Worm (Caenorhabditis elegans): ENCODE measurements around the gene F56A11.6.

Gene F56A11.6

DNA sequence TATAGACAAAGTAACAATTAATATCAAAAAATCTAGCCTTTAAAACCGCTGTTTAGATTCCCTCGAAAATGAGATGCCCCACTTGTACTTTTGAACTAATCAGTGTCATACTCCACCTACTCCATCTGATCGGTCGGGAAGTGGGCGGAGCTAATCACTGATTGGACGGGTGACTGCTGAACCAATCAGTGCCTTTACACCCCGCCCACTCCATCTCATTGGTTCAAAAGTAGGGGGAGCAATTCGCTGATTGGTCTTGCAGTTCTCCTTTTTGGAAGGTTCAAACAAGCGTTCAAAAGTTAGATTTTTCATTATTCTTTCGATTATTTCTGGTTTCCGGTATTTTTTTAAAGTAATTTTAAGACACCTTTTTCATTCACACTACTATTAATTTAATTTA lies 31.1 kb upstream of the F56A11.6 start:
- TF ChIP-seq egl-27 (tag; optimal IDR thresholded peaks at IDR 0.05) (no peak), pqm-1 (tag; optimal IDR thresholded peaks at IDR 0.05) (no peak), nhr-19 (GFP tag; conservative IDR thresholded peaks at IDR 0.05) (no peak), efl-1 (optimal IDR thresholded peaks at IDR 0.05) (no peak), efl-1 (GFP tag; optimal IDR thresholded peaks at IDR 0.05 in 1 of 2) (no peak), rnt-1 (tag; optimal IDR thresholded peaks at IDR 0.05) (no peak), irx-1 (tag; optimal IDR thresholded peaks at IDR 0.05) (no peak), Y116A8C.19 (tag; optimal IDR thresholded peaks at IDR 0.05; ENCODE audit: borderline replicate concordance) (no peak), tlp-1 (tag; optimal IDR thresholded peaks at IDR 0.05) (no peak), ets-5 (GFP tag; IDR thresholded peaks at IDR 0.05) (no peak), ztf-4 (tag; optimal IDR thresholded peaks at IDR 0.05) (no peak), C04F5.9 (tag; optimal IDR thresholded peaks at IDR 0.05) (no peak), fos-1 (tag; optimal IDR thresholded peaks at IDR 0.05) (no peak), lir-3 (tag; optimal IDR thresholded peaks at IDR 0.05; ENCODE audit: poor library complexity) (no peak), nhr-28 (tag; optimal IDR thresholded peaks at IDR 0.05) (no peak), ceh-88 (GFP tag; IDR thresholded peaks at IDR 0.05) (no peak), ceh-8 (GFP tag; optimal IDR thresholded peaks at IDR 0.05) (no peak), nhr-47 (tag; optimal IDR thresholded peaks at IDR 0.05) (no peak), nhr-71 (tag; optimal IDR thresholded peaks at IDR 0.05) (no peak)

DNA sequence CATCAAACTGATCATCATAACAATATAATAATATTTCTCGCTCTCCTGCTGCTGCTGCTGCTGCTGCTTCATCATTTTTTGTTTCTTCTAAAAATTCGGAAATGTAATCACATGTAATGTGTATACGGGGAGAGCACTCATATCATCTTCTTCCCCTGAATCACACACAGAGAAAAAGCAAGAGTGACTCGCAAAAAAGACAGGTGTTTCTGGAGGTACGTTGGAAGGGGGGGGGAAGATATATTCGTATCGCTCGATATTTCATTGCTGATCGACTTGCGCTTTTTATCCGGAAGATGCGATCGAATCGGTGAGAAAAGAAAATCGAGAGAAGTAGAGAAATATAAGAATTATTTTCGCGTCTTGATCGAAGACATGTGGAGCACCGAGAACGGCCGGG lies 25.6 kb upstream of the F56A11.6 start:
- TF ChIP-seq nhr-71 (tag; optimal IDR thresholded peaks at IDR 0.05) (peak; percentile 67), mab-9 (GFP tag; IDR thresholded peaks at IDR 0.05) (no peak), dpl-1 (GFP tag; optimal IDR thresholded peaks at IDR 0.05) (peak in 1 of 3 experiments; percentile 7), lin-14 (GFP tag; optimal IDR thresholded peaks at IDR 0.05) (peak; percentile 73), irx-1 (tag; optimal IDR thresholded peaks at IDR 0.05) (no peak), nhr-11 (tag; optimal IDR thresholded peaks at IDR 0.05) (no peak), mep-1 (tag; optimal IDR thresholded peaks at IDR 0.05) (peak; percentile 8), snu-23 (GFP tag; optimal IDR thresholded peaks at IDR 0.05) (peak; percentile 25), rnt-1 (tag; optimal IDR thresholded peaks at IDR 0.05) (peak; percentile 35), nhr-19 (GFP tag; conservative IDR thresholded peaks at IDR 0.05) (peak; percentile 18), lsy-2 (tag; optimal IDR thresholded peaks at IDR 0.05) (peak in 1 of 2 experiments; percentile 42)

DNA sequence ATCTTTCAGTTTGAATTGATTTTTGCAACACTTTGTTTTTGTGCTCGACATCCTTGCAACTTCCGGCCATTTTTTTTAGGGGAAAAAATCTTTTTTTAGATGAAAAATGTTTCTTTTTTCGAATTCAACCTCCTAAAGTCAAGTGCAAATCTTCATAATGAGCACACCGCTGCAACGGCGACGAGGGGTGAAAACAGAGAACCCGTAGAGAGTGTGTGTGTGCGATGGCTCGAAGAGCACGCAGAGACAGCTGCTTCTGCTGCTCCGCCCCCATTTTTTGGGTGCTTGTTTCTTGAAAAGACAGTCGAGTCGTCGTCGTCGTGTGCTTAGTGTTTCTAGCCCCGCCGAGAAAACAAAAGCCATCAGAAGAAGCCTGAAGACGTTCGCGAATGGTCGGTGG lies 24.0 kb upstream of the F56A11.6 start, which contains the start of gene inx-18:
Gene inx-18 (plus strand): TSS at position 301 of the 400 bp plus-strand sequence.
- no peak for TF ChIP-seq aha-1 (tag; optimal IDR thresholded peaks at IDR 0.05)
- no peak for TF ChIP-seq unc-86 (tag; optimal IDR thresholded peaks at IDR 0.05)
- TF ChIP-seq rnt-1 (tag; optimal IDR thresholded peaks at IDR 0.05): peak; percentile 25

DNA sequence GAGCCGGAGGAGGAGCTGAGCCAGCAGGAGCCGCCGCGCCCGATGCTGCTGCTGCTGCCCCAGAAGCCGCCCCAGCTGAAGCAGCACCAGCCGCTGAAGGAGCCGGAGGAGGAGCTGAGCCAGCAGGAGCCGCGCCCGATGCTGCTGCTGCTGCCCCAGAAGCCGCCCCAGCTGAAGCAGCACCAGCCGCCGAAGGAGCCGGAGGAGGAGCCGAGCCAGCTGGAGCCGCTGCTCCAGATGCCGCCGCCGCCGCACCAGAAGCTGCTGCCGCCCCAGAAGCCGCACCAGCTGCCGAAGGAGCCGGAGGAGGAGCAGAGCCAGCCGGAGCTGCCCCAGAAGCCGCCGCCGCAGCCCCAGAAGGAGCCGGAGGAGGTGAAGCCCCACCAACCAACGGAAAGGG lies 23.4 kb upstream of the F56A11.6 start:
- no peak for TF ChIP-seq egl-27 (tag; optimal IDR thresholded peaks at IDR 0.05)
- peak; percentile 91 for TF ChIP-seq ceh-8 (GFP tag; optimal IDR thresholded peaks at IDR 0.05)

DNA sequence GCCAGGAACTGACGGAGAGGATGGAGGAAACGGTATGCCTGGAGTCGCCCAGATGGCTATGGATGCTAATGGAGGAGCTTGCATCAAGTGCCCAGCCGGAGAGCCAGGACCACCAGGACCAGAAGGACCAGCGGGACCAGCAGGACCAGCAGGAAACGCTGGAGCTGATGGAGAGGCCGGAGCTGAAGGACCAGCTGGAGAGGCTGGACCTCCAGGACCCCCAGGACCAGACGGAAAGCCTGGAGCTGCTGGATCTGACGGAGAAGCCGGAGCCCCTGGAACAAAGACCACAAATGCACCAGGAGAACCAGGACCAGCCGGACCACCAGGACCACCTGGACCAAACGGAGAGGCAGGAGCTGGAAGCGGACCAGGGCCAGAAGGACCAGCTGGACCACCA lies 22.8 kb upstream of the F56A11.6 start:
- no peak for TF ChIP-seq fkh-8 (tag; optimal IDR thresholded peaks at IDR 0.05)
- TF ChIP-seq rnt-1 (tag; optimal IDR thresholded peaks at IDR 0.05): no peak
- no peak for TF ChIP-seq jun-1 (tag; optimal IDR thresholded peaks at IDR 0.05)
- TF ChIP-seq unc-30 (tag; optimal IDR thresholded peaks at IDR 0.05): no peak
- no peak for TF ChIP-seq snu-23 (GFP tag; optimal IDR thresholded peaks at IDR 0.05)
- TF ChIP-seq efl-3 (GFP tag; optimal IDR thresholded peaks at IDR 0.05): no peak

DNA sequence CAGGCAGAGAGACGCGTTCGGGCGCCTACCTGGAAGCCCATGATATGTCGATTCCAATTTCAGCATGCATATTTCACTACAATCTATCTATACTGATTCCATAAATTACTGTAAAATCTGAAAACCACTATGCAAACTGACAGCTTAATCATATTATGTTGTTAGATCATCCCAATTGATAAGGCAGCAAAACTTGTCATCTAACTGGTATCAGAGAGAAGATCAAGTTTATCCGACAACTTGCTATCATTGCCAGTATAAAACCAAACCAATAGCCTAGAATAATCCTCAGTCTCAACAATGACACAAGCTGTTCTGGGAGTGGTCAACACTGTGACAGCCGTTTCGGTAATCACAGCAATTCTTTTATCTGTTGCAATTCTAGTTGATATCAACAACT lies 22.1 kb upstream of the F56A11.6 start, which contains the start of gene col-102:
Gene col-102 (plus strand): TSS at position 301 of the 400 bp plus-strand sequence.
- TF ChIP-seq pax-3 (tag; optimal IDR thresholded peaks at IDR 0.05): no peak
- TF ChIP-seq isw-1 (GFP tag; IDR thresholded peaks at IDR 0.05): no peak
- TF ChIP-seq unc-86 (tag; optimal IDR thresholded peaks at IDR 0.05): no peak
- no peak for TF ChIP-seq nhr-12 (tag; optimal IDR thresholded peaks at IDR 0.05)
- no peak for TF ChIP-seq blmp-1 (tag; optimal IDR thresholded peaks at IDR 0.05)
- no peak for TF ChIP-seq skn-1 (tag; optimal IDR thresholded peaks at IDR 0.05)
- TF ChIP-seq mdl-1 (tag; optimal IDR thresholded peaks at IDR 0.05): no peak
- no peak for TF ChIP-seq elt-2 (tag; optimal IDR thresholded peaks at IDR 0.05)
- TF ChIP-seq lir-3 (tag; optimal IDR thresholded peaks at IDR 0.05; ENCODE audit: poor library complexity): no peak
- no peak for TF ChIP-seq nhr-71 (tag; optimal IDR thresholded peaks at IDR 0.05)
- TF ChIP-seq ceh-8 (GFP tag; optimal IDR thresholded peaks at IDR 0.05): no peak
